Fruit fly (Drosophila melanogaster) whole organism, adult: Measurements from ENCODE around the gene Jhbp3.

ENCODE experiments used
- CG12768 ChIP-seq: fragments of 200-800 bp; sonication (Bioruptor generic); optimal IDR thresholded peaks from 2 replicates; lab custom pipeline; 2017; ENCODE audit warnings: missing biosample characterization, missing genetic modification characterization, mild to moderate bottlenecking, moderate library complexity, missing genetic modification reagents
- CG14711 ChIP-seq: fragments of 200-800 bp; sonication (Bioruptor generic); optimal IDR thresholded peaks from 2 replicates; lab custom pipeline; 2018; ENCODE audit warnings: missing biosample characterization, mild to moderate bottlenecking, missing genetic modification characterization, moderate library complexity
- CG33017 ChIP-seq: fragments of 200-800 bp; sonication (Bioruptor generic); optimal IDR thresholded peaks from 2 replicates; lab custom pipeline; 2018; ENCODE audit warnings: missing biosample characterization, mild to moderate bottlenecking, missing genetic modification characterization, moderate library complexity
- CG7045 ChIP-seq: fragments of 200-800 bp; sonication (Bioruptor generic); optimal IDR thresholded peaks from 2 replicates; lab custom pipeline; 2017; ENCODE audit warnings: missing biosample characterization, mild to moderate bottlenecking, missing genetic modification characterization
- Clk ChIP-seq: fragments of 200-800 bp; sonication (Bioruptor generic); optimal IDR thresholded peaks from 2 replicates; lab custom pipeline; 2017; ENCODE audit warnings: missing biosample characterization, missing genetic modification characterization
- Crg-1 ChIP-seq: fragments of 200-800 bp; sonication (Bioruptor generic); optimal IDR thresholded peaks from 2 replicates; lab custom pipeline; 2016; ENCODE audit warnings: missing biosample characterization, missing genetic modification characterization
- cnc ChIP-seq, 2 experiments: fragments of >200 bp; optimal IDR thresholded peaks; 2 replicates each; lab custom pipeline; 2017
- kay ChIP-seq: fragments of 200-800 bp; sonication (Bioruptor generic); peaks from one replicate; lab custom pipeline; 2016; ENCODE audit warnings: missing biosample characterization, missing genetic modification characterization, borderline replicate concordance
- pad ChIP-seq: fragments of 200-800 bp; sonication (Bioruptor generic); optimal IDR thresholded peaks from 3 replicates; lab custom pipeline; 2017; ENCODE audit warnings: missing biosample characterization, missing genetic modification characterization, mild to moderate bottlenecking, moderate library complexity, missing genetic modification reagents
- toe ChIP-seq: fragments of 200-800 bp; sonication (Bioruptor generic); optimal IDR thresholded peaks from 2 replicates; lab custom pipeline; 2016; ENCODE audit warnings: missing biosample characterization, missing genetic modification characterization

DNA sequence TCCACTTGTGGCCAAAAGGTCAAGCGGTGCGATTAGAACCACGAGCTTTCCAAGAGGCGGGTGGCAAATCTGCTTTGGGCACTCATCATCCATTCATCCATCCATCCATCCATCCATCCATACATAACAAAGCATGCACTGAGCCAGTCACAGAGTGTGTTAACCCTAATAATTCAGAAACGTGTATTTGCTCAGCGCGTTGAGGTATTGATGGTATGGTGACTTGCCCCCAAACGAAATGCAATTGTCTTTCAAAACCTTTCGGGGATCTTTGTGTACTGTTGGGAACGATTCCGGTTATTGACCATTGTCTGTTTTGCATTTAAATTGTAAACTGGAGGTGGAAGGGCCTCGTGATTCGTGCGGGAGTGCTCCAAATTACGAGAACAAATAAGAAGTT, 6.9 kb upstream of the Jhbp3 start:
- TF ChIP-seq pad (GFP tag; lab: Kevin White, UChicago) (no peak), CG7045 (GFP tag; lab: Kevin White, UChicago) (no peak), toe (no peak), Clk (GFP tag; lab: Kevin White, UChicago) (no peak), CG33017 (tag; lab: Kevin White, UChicago) (no peak), kay (peak; percentile 2), cnc (optimal IDR thresholded peaks at IDR 0.05; lab: Kevin White, UChicago) (no peak), Crg-1 (GFP tag; lab: Kevin White, UChicago) (no peak), CG12768 (GFP tag; lab: Kevin White, UChicago) (no peak), CG14711 (tag; lab: Kevin White, UChicago) (no peak)
